Fruit fly (Drosophila melanogaster): ENCODE results near the gene CG13912.

The CG13912 gene

DNA sequence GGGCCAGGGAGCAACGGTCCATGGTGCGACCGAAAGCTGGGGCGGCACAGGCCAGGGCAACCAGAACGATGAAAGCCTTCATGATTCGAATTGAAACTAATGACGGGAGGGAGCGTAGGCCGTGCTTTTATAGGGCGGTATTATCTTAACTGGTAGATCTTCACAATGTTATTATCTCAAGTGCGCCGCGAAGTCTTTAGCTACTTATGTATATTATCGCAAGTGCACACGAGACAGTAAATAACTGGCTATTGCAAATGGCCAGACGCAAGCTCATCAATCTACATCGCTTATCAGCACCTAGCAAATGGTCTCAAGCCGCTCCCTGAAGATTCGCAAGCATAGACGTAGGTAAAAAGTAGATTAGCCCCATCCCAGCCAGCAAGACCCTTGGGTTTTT lies 21.7 kb downstream of the CG13912 start, which contains the start of gene LysD:
Gene LysD, minus strand, starts transcription at position 101 of the 400 bp plus-strand sequence.
- TF ChIP-seq Ets21C (GFP tag; optimal IDR thresholded peaks at IDR 0.05): no peak
- no peak for TF ChIP-seq Smox (GFP tag; optimal IDR thresholded peaks at IDR 0.05)
- TF ChIP-seq CG10669 (GFP tag; optimal IDR thresholded peaks at IDR 0.05): no peak
- TF ChIP-seq Sox15 (GFP tag; optimal IDR thresholded peaks at IDR 0.05): no peak
- TF ChIP-seq Hr4 (GFP tag; optimal IDR thresholded peaks at IDR 0.05): no peak
- TF ChIP-seq dac (GFP tag; optimal IDR thresholded peaks at IDR 0.05): no peak
- TF ChIP-seq CG11902 (GFP tag; optimal IDR thresholded peaks at IDR 0.05): no peak
- TF ChIP-seq Blimp-1 (GFP tag; optimal IDR thresholded peaks at IDR 0.05): no peak
- no peak for TF ChIP-seq pdm3 (GFP tag; optimal IDR thresholded peaks at IDR 0.05)
- TF ChIP-seq eg (GFP tag; IDR thresholded peaks at IDR 0.05): no peak

- TF ChIP-seq Sox15 (GFP tag; optimal IDR thresholded peaks at IDR 0.05) (no peak), Lpt (GFP tag; optimal IDR thresholded peaks at IDR 0.05) (no peak), CG9139 (GFP tag; optimal IDR thresholded peaks at IDR 0.05) (no peak), vri (GFP tag; optimal IDR thresholded peaks at IDR 0.05) (no peak), salr (GFP tag; optimal IDR thresholded peaks at IDR 0.05) (no peak), CG11294 (GFP tag; IDR thresholded peaks at IDR 0.05) (no peak), esn (GFP tag; optimal IDR thresholded peaks at IDR 0.05) (no peak), cyc (GFP tag; optimal IDR thresholded peaks at IDR 0.05) (no peak), fd85E (GFP tag; optimal IDR thresholded peaks at IDR 0.05) (no peak), CG8319 (GFP tag; optimal IDR thresholded peaks at IDR 0.05) (no peak), CG32006 (GFP tag; optimal IDR thresholded peaks at IDR 0.05) (no peak), Smox (GFP tag; optimal IDR thresholded peaks at IDR 0.05) (no peak), Ets96B (tag; optimal IDR thresholded peaks at IDR 0.05) (no peak), Eip93F (GFP tag; optimal IDR thresholded peaks at IDR 0.05) (no peak), acj6 (GFP tag; optimal IDR thresholded peaks at IDR 0.05) (no peak), fkh (GFP tag; optimal IDR thresholded peaks at IDR 0.05) (no peak), CG6792 (GFP tag; optimal IDR thresholded peaks at IDR 0.05) (no peak), CG11902 (GFP tag; optimal IDR thresholded peaks at IDR 0.05) (no peak), CG31627 (GFP tag; optimal IDR thresholded peaks at IDR 0.05) (no peak), Hr39 (GFP tag; optimal IDR thresholded peaks at IDR 0.05) (no peak)
These were observed 22.7 kb downstream of the CG13912 start for dm6 chr3L:1212113-1212512.

DNA sequence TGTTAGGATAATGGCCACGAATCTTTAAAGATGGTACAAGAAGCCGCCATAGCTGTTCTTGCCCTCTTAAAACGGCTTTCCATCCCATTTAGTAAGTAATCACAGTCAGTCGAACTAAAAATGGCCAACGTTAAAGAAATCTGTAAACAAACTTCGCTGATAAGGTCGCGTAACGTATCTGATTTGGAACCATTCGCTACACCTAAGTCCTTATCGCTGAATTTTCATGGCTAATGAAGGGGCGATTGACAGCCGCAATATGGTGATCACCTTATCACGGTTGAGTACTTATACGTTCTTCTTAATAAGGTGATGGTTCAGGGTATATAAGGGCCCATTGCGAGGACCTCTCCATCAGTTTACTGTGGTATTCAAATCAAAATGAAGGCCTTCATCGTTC lies 23.2 kb downstream of the CG13912 start, which contains the start of gene LysE:
Gene LysE, plus strand, starts transcription at position 257 of the 400 bp plus-strand sequence.
- TF ChIP-seq svp (GFP tag) (peak; percentile 57), Eip93F (GFP tag; optimal IDR thresholded peaks at IDR 0.05) (no peak)

- TF ChIP-seq eg (GFP tag; IDR thresholded peaks at IDR 0.05): peak; percentile 62
- peak; percentile 6 for TF ChIP-seq Eip78C (GFP tag)
- no peak for TF ChIP-seq fkh (GFP tag; optimal IDR thresholded peaks at IDR 0.05)
- TF ChIP-seq CG6854 (GFP tag; optimal IDR thresholded peaks at IDR 0.05): no peak
- TF ChIP-seq CG15336 (GFP tag; IDR thresholded peaks at IDR 0.05): peak; percentile 64
- TF ChIP-seq Ets96B (tag; optimal IDR thresholded peaks at IDR 0.05): no peak
- no peak for TF ChIP-seq CG34406 (GFP tag; optimal IDR thresholded peaks at IDR 0.05)
- TF ChIP-seq Hr4 (GFP tag; optimal IDR thresholded peaks at IDR 0.05): peak; percentile 68
- TF ChIP-seq CG11294 (GFP tag; IDR thresholded peaks at IDR 0.05): no peak
- peak; percentile 72 for TF ChIP-seq CG32006 (GFP tag; optimal IDR thresholded peaks at IDR 0.05)
- TF ChIP-seq dac (GFP tag; optimal IDR thresholded peaks at IDR 0.05): peak; percentile 17
- TF ChIP-seq CG6276 (GFP tag; optimal IDR thresholded peaks at IDR 0.05): peak; percentile 26
- peak; percentile 45; the same call in 2 of the 3 replicates for TF ChIP-seq CG6163 (GFP tag; IDR thresholded peaks at IDR 0.05)
- no peak for TF ChIP-seq Smox (GFP tag; optimal IDR thresholded peaks at IDR 0.05)
- peak; percentile 54; the same call in 2 of the 3 replicates for TF ChIP-seq CG8119 (GFP tag; IDR thresholded peaks at IDR 0.05)
- peak; percentile 10 for TF ChIP-seq svp (GFP tag)
- TF ChIP-seq CG4318 (GFP tag; optimal IDR thresholded peaks at IDR 0.05): peak; percentile 46
- no peak for TF ChIP-seq CG3032 (tag; optimal IDR thresholded peaks at IDR 0.05)
These were observed 27.1 kb downstream of the CG13912 start for dm6 chr3L:1216460-1216859.
